Worm (Caenorhabditis elegans): Measurements from ENCODE around the gene F38E1.10.

- TF ChIP-seq mep-1 (tag; optimal IDR thresholded peaks at IDR 0.05) (no peak), nhr-12 (tag; optimal IDR thresholded peaks at IDR 0.05) (no peak), skn-1 (tag; optimal IDR thresholded peaks at IDR 0.05) (no peak), nhr-237 (tag; optimal IDR thresholded peaks at IDR 0.05) (no peak), F16B12.6 (tag; optimal IDR thresholded peaks at IDR 0.05) (no peak), dpl-1 (GFP tag; optimal IDR thresholded peaks at IDR 0.05) (no peak), hlh-17 (GFP tag; optimal IDR thresholded peaks at IDR 0.05; ENCODE audit: borderline replicate concordance) (no peak), zag-1 (tag; optimal IDR thresholded peaks at IDR 0.05) (no peak), fos-1 (tag; optimal IDR thresholded peaks at IDR 0.05) (no peak), alr-1 (tag; optimal IDR thresholded peaks at IDR 0.05; ENCODE audit: borderline replicate concordance) (peak; percentile 38)
These were observed 15.5 kb downstream of the F38E1.10 start, which contains the start of gene F38E1.6 for ce11 chrV:8359792-8360191.

Data from whole organism, L1 larva.